Worm (Caenorhabditis elegans) whole organism, L4/young adult: Measurements from ENCODE around the gene cyp-44A1.
A peak's percentile ranks its signal among the peaks of the same experiment; 100 is the strongest.
"Not testable (repeated sequence)": the region's sequence is repeated elsewhere in the genome, so short reads cannot be mapped to it uniquely, and the experiment has no call there.

ENCODE experiments used
- W03F9.2 ChIP-seq: fragments of 150-350 bp; optimal IDR thresholded peaks from 2 replicates; lab custom pipeline; 2014; ENCODE audit warnings: missing biosample characterization, missing genetic modification characterization
- dao-5 ChIP-seq: sonication (generic microtip); optimal IDR thresholded peaks from 2 replicates; lab custom pipeline; 2016; ENCODE audit warnings: missing genotype, missing genetic modification characterization, moderate library complexity, missing compliant biosample characterization
- him-1 ChIP-seq: sonication (generic microtip); optimal IDR thresholded peaks from 2 replicates; lab custom pipeline; 2016; ENCODE audit warnings: missing genotype, missing genetic modification reagents, missing genetic modification characterization, missing compliant biosample characterization

Gene cyp-44A1

DNA sequence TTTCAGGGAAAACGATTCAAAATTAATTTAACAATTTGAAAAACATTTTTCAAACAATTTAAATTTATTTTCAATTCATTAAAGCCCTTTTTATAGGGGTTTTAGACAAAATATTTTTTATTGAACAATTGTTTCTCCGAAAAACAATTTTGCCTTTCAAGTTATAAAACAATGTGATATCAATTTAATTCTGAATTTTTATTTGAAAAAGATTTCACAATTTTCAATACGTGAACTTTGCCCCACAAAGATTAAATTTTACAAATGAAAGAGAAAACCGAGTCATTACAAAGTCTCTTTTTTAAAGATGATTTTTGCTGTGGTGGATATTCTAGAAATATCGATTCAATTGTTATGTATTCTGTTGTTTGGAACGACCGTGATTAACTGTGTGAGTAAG, 15.1 kb downstream of the cyp-44A1 start, which contains the start of gene ZK177.2:
ZK177.2 (plus strand) TSS at position 301 of the 400 bp plus-strand sequence.
- TF ChIP-seq dao-5 (tag; lab: Kevin White, UChicago) (no peak), him-1 (tag; lab: Kevin White, UChicago) (no peak), W03F9.2 (tag; lab: Kevin White, UChicago) (no peak)

DNA sequence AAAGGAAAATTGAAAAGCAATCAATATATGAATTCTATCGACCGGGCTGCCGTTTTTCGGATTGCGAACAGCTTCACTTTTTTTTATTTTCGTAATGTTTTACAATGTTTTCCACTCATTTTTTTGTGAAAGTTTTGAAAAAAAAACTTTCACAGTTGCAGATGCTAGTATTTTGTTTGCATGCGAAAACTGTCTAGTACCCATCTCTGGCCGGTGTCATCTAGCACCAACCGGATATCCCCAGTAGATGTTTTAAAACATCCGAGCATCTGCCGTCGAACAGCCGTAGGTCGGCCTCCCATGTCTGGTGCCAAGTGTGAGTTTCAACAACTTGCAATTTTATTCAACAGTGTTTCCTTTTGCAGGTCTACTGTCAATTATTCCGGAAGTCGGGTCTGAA, 17.6 kb downstream of the cyp-44A1 start, which contains the start of gene ZK177.12:
ZK177.12 (plus strand) TSS at position 301 of the 400 bp plus-strand sequence.
- TF ChIP-seq him-1 (tag; lab: Kevin White, UChicago) (no peak), dao-5 (tag; lab: Kevin White, UChicago) (no peak), W03F9.2 (tag; lab: Kevin White, UChicago) (no peak)

DNA sequence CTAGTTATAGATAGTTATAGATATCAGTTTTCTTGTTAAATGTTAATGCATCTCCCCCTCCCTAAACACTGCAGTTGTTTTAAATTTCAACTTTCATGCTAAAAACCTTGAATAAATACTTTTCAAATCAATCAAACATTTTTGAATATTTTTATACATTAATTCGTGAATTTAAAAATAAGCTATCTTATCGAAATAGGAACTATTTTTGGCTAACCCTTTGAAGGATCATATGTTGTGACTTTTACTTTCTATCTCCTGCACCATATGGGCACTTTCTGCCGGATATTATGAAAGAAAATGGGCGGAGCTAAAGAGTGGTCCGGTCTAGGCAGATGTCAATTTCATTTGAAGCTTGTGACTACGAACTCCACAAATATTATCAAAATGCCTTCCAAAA, 18.8 kb downstream of the cyp-44A1 start, which contains the start of gene ZK177.11:
ZK177.11 (plus strand) TSS at position 301 of the 400 bp plus-strand sequence.
- TF ChIP-seq him-1 (tag; lab: Kevin White, UChicago) (no peak), dao-5 (tag; lab: Kevin White, UChicago) (no peak), W03F9.2 (tag; lab: Kevin White, UChicago) (no peak)

DNA sequence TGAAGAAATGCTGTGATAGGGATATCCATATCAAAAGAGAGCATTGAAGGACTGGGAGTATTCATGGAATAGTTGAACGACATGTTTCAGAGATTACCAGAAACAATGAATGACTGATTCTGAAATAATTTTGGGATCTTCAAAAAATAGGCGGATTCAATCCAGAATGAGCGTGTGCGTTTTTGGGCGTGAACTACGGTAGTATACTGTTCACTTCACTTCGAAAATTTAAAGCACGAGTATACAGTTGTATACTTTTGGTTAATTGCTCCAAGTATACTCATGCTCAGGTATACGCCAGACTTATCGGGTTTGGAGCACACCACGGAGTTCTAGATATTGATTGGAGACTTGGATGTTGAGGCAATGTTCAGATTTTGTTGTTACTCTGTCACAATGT, 21.5 kb downstream of the cyp-44A1 start, which contains the start of gene tbx-35:
tbx-35 (minus strand) TSS at position 101 of the 400 bp plus-strand sequence.
- TF ChIP-seq dao-5 (tag; lab: Kevin White, UChicago) (no peak), him-1 (tag; lab: Kevin White, UChicago) (no peak), W03F9.2 (tag; lab: Kevin White, UChicago) (no peak)

DNA sequence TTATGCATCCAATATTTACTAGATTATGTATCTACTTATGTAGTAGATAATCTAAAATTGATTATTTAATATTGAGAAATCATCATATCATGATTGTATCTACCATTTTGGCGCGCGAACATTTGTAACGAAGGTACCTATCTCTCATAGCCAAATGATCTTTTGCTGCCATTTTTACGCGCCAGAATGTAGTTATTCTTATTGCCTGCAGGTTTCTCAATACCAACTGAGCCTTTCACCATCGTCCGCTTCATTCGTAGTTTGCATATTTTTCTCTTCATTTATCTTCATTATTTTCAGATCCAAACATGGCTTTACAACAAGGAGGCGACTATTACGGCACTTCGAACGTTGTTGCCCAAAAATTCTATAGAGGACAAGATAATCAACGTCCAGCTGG, 24.0 kb downstream of the cyp-44A1 start, which contains the start of gene ZK177.1:
ZK177.1 (plus strand) TSS at position 301 of the 400 bp plus-strand sequence.
- TF ChIP-seq him-1 (tag; lab: Kevin White, UChicago) (no peak), W03F9.2 (tag; lab: Kevin White, UChicago) (no peak), dao-5 (tag; lab: Kevin White, UChicago) (no peak)

DNA sequence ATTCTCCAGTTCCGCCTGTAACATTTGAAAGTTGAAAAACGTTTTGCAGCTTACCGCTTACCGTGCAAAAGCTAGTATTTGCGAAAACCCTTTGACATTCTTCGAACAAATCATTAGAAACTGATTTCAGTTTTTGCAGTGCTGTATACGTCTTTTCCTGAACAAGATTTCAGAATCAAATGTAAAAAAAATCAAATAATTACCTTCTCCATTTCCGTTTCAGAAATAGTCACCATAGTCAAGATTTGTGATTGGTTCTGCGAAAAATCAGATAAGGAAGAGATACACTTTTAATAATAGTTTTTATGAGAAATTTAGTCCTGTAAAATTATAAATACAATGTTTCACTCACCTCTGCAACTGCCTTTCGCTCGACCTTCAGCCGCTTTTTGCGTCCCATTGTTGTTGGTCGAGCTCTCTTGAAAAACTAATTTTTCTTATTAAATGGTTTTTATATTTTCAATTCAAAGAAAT, 28.0 kb downstream of the cyp-44A1 start, which contains the start of gene C17C3.9:
C17C3.9 (minus strand) TSS at position 424 of the 474 bp plus-strand sequence.
- no peak for TF ChIP-seq him-1 (tag; lab: Kevin White, UChicago)
- no peak for TF ChIP-seq W03F9.2 (tag; lab: Kevin White, UChicago)
- no peak for TF ChIP-seq dao-5 (tag; lab: Kevin White, UChicago)

DNA sequence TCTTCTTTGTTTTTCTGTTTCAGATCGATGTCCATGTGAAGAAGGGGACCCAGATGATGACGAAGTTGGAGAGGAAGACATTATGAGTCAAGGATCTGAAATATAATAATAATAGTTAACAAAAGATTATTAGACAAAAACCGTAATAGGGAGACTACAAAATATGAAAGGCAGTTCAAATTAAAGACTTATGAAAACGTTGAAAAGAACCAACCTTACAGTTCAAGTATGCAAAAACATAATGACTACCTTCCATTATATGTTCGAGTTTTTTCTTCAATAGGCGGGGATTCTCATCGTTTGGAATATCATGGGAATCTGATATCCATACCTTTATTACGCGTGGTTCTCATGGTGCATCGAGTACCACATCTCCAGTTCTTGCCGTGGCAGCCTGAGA, 29.8 kb downstream of the cyp-44A1 start, which contains the start of gene hlh-26:
hlh-26 (minus strand) TSS at position 101 of the 400 bp plus-strand sequence.
- TF ChIP-seq dao-5 (tag; lab: Kevin White, UChicago) = no peak
- TF ChIP-seq W03F9.2 (tag; lab: Kevin White, UChicago) = no peak
- no peak for TF ChIP-seq him-1 (tag; lab: Kevin White, UChicago)

DNA sequence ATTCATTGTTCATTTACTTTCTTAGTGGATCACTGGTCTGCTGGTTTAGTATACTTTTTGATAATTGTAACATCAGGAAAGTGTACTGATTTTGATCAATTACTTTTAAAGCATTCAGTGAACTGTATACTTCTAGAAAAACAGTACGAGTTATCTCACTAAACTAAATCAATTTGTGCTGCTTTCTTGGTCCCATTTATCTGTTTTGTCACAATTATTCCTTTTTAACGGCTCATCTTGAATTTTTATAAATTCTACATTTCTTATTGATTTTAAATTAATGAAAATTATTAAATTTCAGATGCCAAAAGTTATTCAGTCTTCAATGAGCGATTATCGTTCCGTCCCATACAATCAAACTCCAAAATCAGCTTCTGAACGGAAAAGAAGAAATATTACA, 31.1 kb downstream of the cyp-44A1 start, which contains the start of gene hlh-25:
hlh-25 (plus strand) TSS at position 301 of the 400 bp plus-strand sequence.
- TF ChIP-seq W03F9.2, dao-5, him-1 (tag; lab: Kevin White, UChicago): not testable (repeated sequence)

DNA sequence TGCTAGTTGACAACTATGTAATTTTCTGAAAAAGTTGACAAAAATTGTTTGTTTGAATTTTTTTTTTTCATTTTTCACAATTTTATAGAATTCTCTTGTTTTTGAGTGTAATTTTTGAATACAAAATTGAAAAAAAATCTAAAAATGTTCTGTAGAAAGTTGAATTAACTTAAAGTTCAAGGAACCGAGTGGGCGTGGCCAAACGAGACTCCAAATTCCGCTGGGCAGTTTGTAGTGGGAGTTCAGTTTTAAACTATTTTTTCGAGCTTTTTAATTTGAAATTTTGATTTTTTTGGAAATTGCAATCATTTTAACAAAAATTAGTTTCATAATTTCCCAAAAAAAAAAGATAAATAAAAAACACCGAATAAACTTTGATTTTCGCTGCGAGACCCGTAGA, 33.2 kb downstream of the cyp-44A1 start:
- TF ChIP-seq him-1 (tag; lab: Kevin White, UChicago) (no peak), W03F9.2 (tag; lab: Kevin White, UChicago) (no peak), dao-5 (tag; lab: Kevin White, UChicago) (no peak)

DNA sequence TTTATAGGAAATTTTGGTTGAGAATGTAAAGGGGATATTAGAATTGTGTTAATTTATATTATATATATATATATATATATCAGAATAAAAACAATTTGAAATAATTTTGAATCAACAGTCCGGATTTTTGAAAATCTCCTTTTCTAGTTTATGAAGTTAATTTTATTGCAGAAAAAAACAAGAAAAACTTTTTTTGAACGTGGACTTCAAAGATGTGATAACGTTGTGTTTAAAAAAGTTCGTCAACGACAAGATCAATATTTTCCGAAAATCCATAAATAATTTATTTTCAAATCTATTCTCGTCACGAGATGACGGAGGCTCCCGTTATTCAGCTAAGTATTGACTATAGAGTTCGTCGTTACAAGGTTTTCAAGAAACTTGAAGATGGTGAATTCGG, 33.7 kb downstream of the cyp-44A1 start, which contains the start of gene C17C3.11:
C17C3.11 (plus strand) TSS at position 301 of the 400 bp plus-strand sequence.
- TF ChIP-seq him-1 (tag; lab: Kevin White, UChicago) (no peak), dao-5 (tag; lab: Kevin White, UChicago) (no peak), W03F9.2 (tag; lab: Kevin White, UChicago) (no peak)

DNA sequence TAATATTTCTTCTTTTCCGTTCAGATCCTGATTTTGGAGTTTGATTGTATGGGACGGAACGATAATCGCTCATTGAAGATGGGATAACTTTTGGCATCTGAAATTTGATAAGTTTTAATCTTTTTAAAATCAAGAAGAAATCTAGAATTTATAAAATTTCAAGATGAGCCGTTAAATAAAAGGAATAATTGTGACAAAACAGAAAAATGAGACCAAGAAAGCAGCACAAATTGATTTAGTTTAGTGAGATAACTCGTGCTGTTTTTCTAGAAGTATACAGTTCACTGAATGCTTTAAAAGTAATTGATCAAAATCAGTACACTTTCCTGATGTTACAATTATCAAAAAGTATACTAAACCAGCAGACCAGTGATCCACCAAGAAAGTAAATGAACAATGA, 36.3 kb downstream of the cyp-44A1 start, which contains the start of gene hlh-27:
hlh-27 (minus strand) TSS at position 101 of the 400 bp plus-strand sequence.
- TF ChIP-seq W03F9.2, him-1, dao-5 (tag; lab: Kevin White, UChicago): not testable (repeated sequence)

DNA sequence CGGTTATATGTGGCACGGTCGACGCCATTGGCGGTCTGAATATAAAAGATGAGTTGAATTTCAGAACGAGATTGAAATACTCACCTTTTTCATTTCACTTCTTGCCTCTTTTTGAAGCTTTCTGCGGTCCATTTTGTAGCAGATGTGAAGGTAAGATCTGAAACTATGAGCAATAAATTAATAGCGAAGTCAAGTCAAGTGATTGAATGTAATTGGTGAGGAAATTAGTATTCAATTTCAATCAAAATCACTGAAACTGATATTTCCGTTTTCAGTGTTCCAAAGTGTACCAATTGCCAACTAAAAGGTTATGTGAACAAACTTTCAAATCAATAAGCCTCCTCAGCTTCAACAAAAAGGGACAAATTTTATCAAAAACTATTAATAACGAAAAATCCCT, 37.8 kb downstream of the cyp-44A1 start, which contains the start of gene C17C3.24:
C17C3.24 (minus strand) TSS at position 101 of the 400 bp plus-strand sequence.
- TF ChIP-seq dao-5 (tag; lab: Kevin White, UChicago) (no peak), W03F9.2 (tag; lab: Kevin White, UChicago) (no peak), him-1 (tag; lab: Kevin White, UChicago) (no peak)

DNA sequence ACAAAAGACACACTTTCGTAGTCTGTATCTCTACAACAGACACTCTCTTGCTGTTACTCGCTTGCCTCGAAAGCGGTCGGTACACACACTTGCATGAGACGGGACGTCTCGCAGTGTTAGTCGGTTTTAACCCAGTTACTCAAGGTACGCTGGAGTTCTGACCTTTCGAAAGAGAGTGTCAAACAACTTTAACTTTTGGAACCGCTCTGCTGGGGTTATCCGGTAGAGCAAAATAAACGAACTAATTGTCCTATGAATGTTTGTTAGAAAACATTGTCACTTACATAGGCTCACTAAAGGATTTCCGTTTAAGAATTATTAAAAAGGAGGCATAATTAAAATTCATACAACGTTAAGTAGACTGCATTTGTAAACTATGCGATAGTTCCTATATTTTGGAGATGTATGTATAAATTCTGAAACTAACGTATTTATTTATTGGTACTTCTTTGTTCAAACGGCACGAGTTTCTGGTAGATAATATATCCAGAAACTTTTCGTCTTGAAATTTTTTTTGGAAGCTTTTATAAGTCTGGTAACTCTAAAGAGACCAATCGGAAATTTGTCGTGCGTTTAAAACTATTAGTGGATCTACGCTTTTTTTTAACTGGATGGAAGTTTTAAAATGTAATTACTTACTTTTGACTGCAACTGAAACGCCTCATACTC, 39.8 kb downstream of the cyp-44A1 start:
- TF ChIP-seq W03F9.2 (tag; lab: Kevin White, UChicago) (peak; percentile 80), him-1 (tag; lab: Kevin White, UChicago) (peak; percentile 98), dao-5 (tag; lab: Kevin White, UChicago) (peak; percentile 89)
